Worm (Caenorhabditis elegans) whole organism, L1 larva: ENCODE results near the gene Y116A8A.6.
"Not testable (repeated sequence)": the region's sequence is repeated elsewhere in the genome, so short reads cannot be mapped to it uniquely, and the experiment has no call there.

Experiments used
- C04F5.9 ChIP-seq: sonication (generic microtip); optimal IDR thresholded peaks from 2 replicates; lab custom pipeline; 2016; ENCODE audit warnings: missing genetic modification characterization, missing compliant biosample characterization
- C16A3.4 ChIP-seq: fragments of 150-350 bp; optimal IDR thresholded peaks from 2 replicates; lab custom pipeline; 2014; ENCODE audit warnings: missing biosample characterization, missing genetic modification characterization
- C34B4.2 ChIP-seq: sonication (generic microtip); optimal IDR thresholded peaks from 2 replicates; lab custom pipeline; 2017; ENCODE audit warnings: mild to moderate bottlenecking, missing genetic modification characterization, missing compliant biosample characterization
- Y116A8C.19 ChIP-seq: sonication (generic microtip); optimal IDR thresholded peaks from 2 replicates; lab custom pipeline; 2016; ENCODE audit warnings: missing compliant biosample characterization, missing genetic modification characterization, borderline replicate concordance
- aha-1 ChIP-seq: fragments of 150-350 bp; optimal IDR thresholded peaks from 2 replicates; lab custom pipeline; 2014; ENCODE audit warnings: missing biosample characterization, missing genetic modification characterization
- alr-1 ChIP-seq: fragments of 200-800 bp; sonication (Bioruptor generic); optimal IDR thresholded peaks from 2 replicates; lab custom pipeline; 2018; ENCODE audit warnings: borderline replicate concordance, mild to moderate bottlenecking, missing genetic modification characterization, missing compliant biosample characterization
- blmp-1 ChIP-seq: fragments of 150-350 bp; optimal IDR thresholded peaks from 2 replicates; lab custom pipeline; 2014; ENCODE audit warnings: missing biosample characterization, missing genetic modification characterization
- ceh-82 ChIP-seq, 3 experiments: fragments of 150-350 bp in 1 of 3; sonication (generic microtip) in 2 of 3; optimal IDR thresholded peaks; 2 replicates each; lab custom pipeline; 2014 to 2017; ENCODE audit warnings: missing biosample characterization in 3 of 3, missing genetic modification characterization in 3 of 3
- efl-1 ChIP-seq, 4 experiments: fragments of 150-350 bp; optimal IDR thresholded peaks in 3 of 4; peaks in 1 of 4; 1 replicate in 1 of 4; 2 replicates in 3 of 4; lab custom pipeline; 2014; ENCODE audit warnings: missing biosample characterization in 2 of 4, missing genetic modification characterization in 2 of 4, missing genetic modification reagents in 2 of 4
- efl-3 ChIP-seq: fragments of 200-800 bp; sonication (Bioruptor generic); optimal IDR thresholded peaks from 2 replicates; lab custom pipeline; 2018; ENCODE audit warnings: mild to moderate bottlenecking, missing genetic modification characterization, missing compliant biosample characterization
- egl-13 ChIP-seq: sonication (generic microtip); optimal IDR thresholded peaks from 2 replicates; lab custom pipeline; 2016; ENCODE audit warnings: missing genotype, missing genetic modification reagents, missing genetic modification characterization, missing compliant biosample characterization
- ets-5 ChIP-seq: fragments of 200-800 bp; sonication (Bioruptor generic); IDR thresholded peaks from 2 replicates; pipeline ENCODE4 v1.3.6; 2022; ENCODE audit warnings: missing genetic modification characterization, missing compliant biosample characterization
- fkh-4 ChIP-seq: sonication (generic microtip); optimal IDR thresholded peaks from 2 replicates; lab custom pipeline; 2016; ENCODE audit warnings: missing compliant biosample characterization, missing genetic modification characterization, borderline replicate concordance
- fkh-8 ChIP-seq: sonication (generic microtip); optimal IDR thresholded peaks from 2 replicates; lab custom pipeline; 2016; ENCODE audit warnings: mild to moderate bottlenecking, missing genetic modification characterization, missing compliant biosample characterization
- grh-1 ChIP-seq: fragments of 200-800 bp; sonication (Bioruptor generic); IDR thresholded peaks from 2 replicates; pipeline ENCODE4 v1.3.6; 2022; ENCODE audit warnings: missing genetic modification reagents, missing genetic modification characterization, missing compliant biosample characterization
- jun-1 ChIP-seq: fragments of 150-350 bp; optimal IDR thresholded peaks from 2 replicates; lab custom pipeline; 2014; ENCODE audit warnings: missing biosample characterization, missing genetic modification reagents, missing genetic modification characterization
- lin-35 ChIP-seq, 2 experiments: fragments of 150-350 bp; optimal IDR thresholded peaks; 2 replicates each; lab custom pipeline; 2014; ENCODE audit warnings: missing biosample characterization in 2 of 2, missing genetic modification characterization in 2 of 2, missing genetic modification reagents in 2 of 2
- lin-39 ChIP-seq: fragments of 150-350 bp; optimal IDR thresholded peaks from 2 replicates; lab custom pipeline; 2014; ENCODE audit warnings: missing biosample characterization, missing genetic modification reagents, missing genetic modification characterization
- lsy-2 ChIP-seq, 2 experiments: fragments of 150-350 bp; optimal IDR thresholded peaks; 2 replicates each; lab custom pipeline; 2014; ENCODE audit warnings: missing biosample characterization in 2 of 2, missing genetic modification characterization in 2 of 2
- mdl-1 ChIP-seq, 2 experiments: fragments of 150-350 bp; optimal IDR thresholded peaks; 2 replicates each; lab custom pipeline; 2014 to 2017; ENCODE audit warnings: missing biosample characterization in 2 of 2, missing genetic modification characterization in 2 of 2, inconsistent platforms in 1 of 2
- mep-1 ChIP-seq: fragments of 150-350 bp; optimal IDR thresholded peaks from 2 replicates; lab custom pipeline; 2014; ENCODE audit warnings: missing biosample characterization, missing genetic modification characterization
- nhr-19 ChIP-seq: fragments of 200-800 bp; sonication (Bioruptor generic); conservative IDR thresholded peaks from 2 replicates; pipeline ENCODE4 v1.3.6; 2022; ENCODE audit warnings: missing genetic modification characterization, missing compliant biosample characterization
- nhr-47 ChIP-seq: sonication (generic microtip); optimal IDR thresholded peaks from 2 replicates; lab custom pipeline; 2016; ENCODE audit warnings: mild to moderate bottlenecking, missing genetic modification characterization, moderate library complexity, missing compliant biosample characterization
- nhr-71 ChIP-seq: sonication (generic microtip); optimal IDR thresholded peaks from 2 replicates; lab custom pipeline; 2016; ENCODE audit warnings: mild to moderate bottlenecking, missing genetic modification characterization, moderate library complexity, missing compliant biosample characterization
- nhr-76 ChIP-seq: sonication (generic microtip); optimal IDR thresholded peaks from 2 replicates; lab custom pipeline; 2017; ENCODE audit warnings: missing biosample characterization, missing genetic modification characterization
- nhr-84 ChIP-seq: sonication (generic microtip); optimal IDR thresholded peaks from 2 replicates; lab custom pipeline; 2017; ENCODE audit warnings: missing biosample characterization, missing genetic modification characterization
- nhr-85 ChIP-seq: sonication (generic microtip); peaks from one replicate; lab custom pipeline; 2016; ENCODE audit warnings: missing genetic modification characterization, inconsistent platforms, missing compliant biosample characterization
- pag-3 ChIP-seq: sonication (generic microtip); optimal IDR thresholded peaks from 2 replicates; lab custom pipeline; 2017; ENCODE audit warnings: missing genetic modification characterization, mild to moderate bottlenecking, missing compliant biosample characterization, antibody characterized with exemption, borderline replicate concordance; ENCODE audit not compliant: insufficient read depth
- snu-23 ChIP-seq: sonication (generic microtip); optimal IDR thresholded peaks from 2 replicates; lab custom pipeline; 2016; ENCODE audit warnings: missing genetic modification characterization, missing compliant biosample characterization
- sptf-1 ChIP-seq: fragments of 150-350 bp; optimal IDR thresholded peaks from 2 replicates; lab custom pipeline; 2014; ENCODE audit warnings: missing biosample characterization, missing genetic modification characterization
- sup-37 ChIP-seq: fragments of 200-800 bp; sonication (Bioruptor generic); optimal IDR thresholded peaks from 2 replicates; lab custom pipeline; 2018; ENCODE audit warnings: mild to moderate bottlenecking, missing genetic modification characterization, missing compliant biosample characterization
- unc-130 ChIP-seq: fragments of 150-350 bp; optimal IDR thresholded peaks from 2 replicates; lab custom pipeline; 2017; ENCODE audit warnings: missing biosample characterization, missing genetic modification characterization, inconsistent platforms
- unc-30 ChIP-seq: sonication (generic microtip); optimal IDR thresholded peaks from 2 replicates; lab custom pipeline; 2017; ENCODE audit warnings: missing biosample characterization, missing genetic modification characterization
- unc-86 ChIP-seq: sonication (generic microtip); optimal IDR thresholded peaks from 2 replicates; lab custom pipeline; 2016; ENCODE audit warnings: missing genetic modification characterization, missing compliant biosample characterization
- vab-15 ChIP-seq: sonication (generic microtip); optimal IDR thresholded peaks from 2 replicates; lab custom pipeline; 2017; ENCODE audit warnings: missing genotype, mild to moderate bottlenecking, missing genetic modification characterization, missing compliant biosample characterization
- ztf-11 ChIP-seq, 2 experiments: sonication (generic microtip); optimal IDR thresholded peaks; 2 replicates each; lab custom pipeline; 2016 to 2017; ENCODE audit warnings: missing genetic modification characterization in 2 of 2, missing biosample characterization in 1 of 2, missing compliant biosample characterization in 1 of 2

Y116A8A.6 gene

DNA sequence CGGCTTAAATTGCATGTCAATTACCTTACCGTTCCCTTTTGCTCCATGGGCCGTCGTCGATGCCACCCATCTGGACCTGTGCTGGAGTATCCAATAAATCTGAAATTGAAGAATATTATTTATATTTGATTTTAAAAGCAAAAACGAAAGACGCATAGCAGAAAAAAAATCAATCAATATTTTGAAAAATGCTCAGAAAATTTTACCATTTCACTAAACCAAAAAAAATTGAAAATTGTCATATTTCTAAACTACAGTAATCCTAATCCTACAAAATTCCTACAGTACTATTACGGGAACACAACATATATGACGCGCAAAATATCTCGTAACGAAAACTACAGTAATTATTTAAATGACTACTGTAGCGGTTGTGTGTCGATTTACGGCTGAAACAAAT is 14.3 kb upstream of the Y116A8A.6 start, which contains the start of gene Y116A8A.150:
Gene Y116A8A.150 (minus strand): TSS at position 101 of the 400 bp plus-strand sequence.
- not testable (repeated sequence) for TF ChIP-seq grh-1; jun-1 (tag; lab: Kevin White, UChicago); sptf-1

DNA sequence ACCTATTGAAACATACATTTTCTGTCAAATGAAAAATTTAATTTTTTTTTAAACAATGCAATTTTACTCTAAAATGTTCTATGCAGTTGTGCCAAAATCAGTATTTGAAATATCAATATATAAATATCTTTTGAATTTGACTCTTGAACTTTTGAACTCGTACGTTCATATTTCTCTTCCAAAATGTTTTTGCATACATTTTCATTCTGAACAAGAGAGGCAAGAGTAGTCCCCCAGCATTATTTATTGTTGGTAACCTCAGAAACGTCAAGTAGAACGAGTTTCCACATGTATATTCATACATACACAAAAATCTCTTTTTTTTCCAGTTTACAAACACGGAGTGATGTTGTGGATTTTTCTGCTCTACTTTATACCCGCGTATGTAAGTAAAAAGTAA is 2.8 kb upstream of the Y116A8A.6 start, which contains the start of gene clec-194:
Gene clec-194 (plus strand): TSS at position 301 of the 400 bp plus-strand sequence.
- TF ChIP-seq egl-13 = no peak
- no peak for TF ChIP-seq blmp-1 (tag; lab: Kevin White, UChicago)
- no peak for TF ChIP-seq ztf-11 (tag; optimal IDR thresholded peaks at IDR 0.05; lab: Kevin White, UChicago)
- TF ChIP-seq Y116A8C.19 (tag; lab: Kevin White, UChicago) = no peak
- no peak for TF ChIP-seq nhr-84 (tag; lab: Kevin White, UChicago)
- no peak for TF ChIP-seq efl-1 (optimal IDR thresholded peaks at IDR 0.05; lab: Kevin White, UChicago)
- TF ChIP-seq efl-1 (GFP tag; optimal IDR thresholded peaks at IDR 0.05 in 1 of 2; lab: Kevin White, UChicago) = no peak
- TF ChIP-seq ceh-82 (tag; optimal IDR thresholded peaks at IDR 0.05; lab: Kevin White, UChicago) = no peak
- TF ChIP-seq unc-30 (tag; lab: Kevin White, UChicago) = no peak
- no peak for TF ChIP-seq nhr-76 (tag; lab: Kevin White, UChicago)
- TF ChIP-seq fkh-8 (tag; lab: Kevin White, UChicago) = no peak
- TF ChIP-seq mep-1 (tag; lab: Kevin White, UChicago) = no peak
- TF ChIP-seq, all 84 proteins: peak for 0

DNA sequence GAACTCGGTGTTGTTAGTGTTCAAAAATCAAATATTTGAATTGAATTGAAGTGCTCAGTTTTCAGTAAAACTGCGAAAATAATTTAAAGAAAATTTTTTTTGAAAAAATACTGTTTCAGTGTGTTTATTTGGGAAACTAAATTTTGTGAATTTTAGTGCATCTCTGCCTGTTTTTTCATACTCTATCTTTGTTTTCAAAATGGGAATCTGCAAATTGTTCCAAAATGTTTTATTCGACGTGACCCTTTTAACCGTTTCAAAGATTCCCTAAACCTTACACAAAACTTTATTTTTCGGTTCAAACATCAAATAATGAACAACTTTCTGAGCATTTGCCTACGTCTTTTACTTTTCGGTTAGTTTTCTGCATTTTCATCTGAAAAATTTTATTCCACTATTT is 1.3 kb upstream of the Y116A8A.6 start, which contains the start of gene Y116A8A.7:
Gene Y116A8A.7 (plus strand): TSS at position 301 of the 400 bp plus-strand sequence.
- TF ChIP-seq jun-1 (tag; lab: Kevin White, UChicago) = no peak
- TF ChIP-seq efl-1 (optimal IDR thresholded peaks at IDR 0.05; lab: Kevin White, UChicago) = no peak
- peak in 1 of 2 experiments; percentile 57 for TF ChIP-seq efl-1 (GFP tag; optimal IDR thresholded peaks at IDR 0.05 in 1 of 2; lab: Kevin White, UChicago)
- TF ChIP-seq alr-1 (tag; lab: Kevin White, UChicago) = no peak

DNA sequence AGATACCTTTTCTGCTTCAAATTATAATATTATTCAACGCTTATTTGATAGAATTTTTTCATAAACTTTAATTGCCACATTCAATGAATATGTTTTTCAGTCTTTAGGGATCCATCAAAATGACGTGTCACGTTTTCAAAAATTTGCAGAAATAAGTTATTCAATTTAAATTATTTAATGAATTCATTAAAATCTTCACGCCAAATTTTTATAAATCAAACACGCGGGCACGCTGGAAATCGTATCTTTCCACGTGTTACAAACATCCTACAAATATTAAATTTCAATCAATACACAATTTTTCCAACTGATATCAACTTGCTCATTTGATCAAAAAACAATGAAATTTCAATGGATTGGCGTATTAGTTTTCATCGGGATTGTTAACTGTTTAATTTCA is 6.1 kb downstream of the Y116A8A.6 start, which contains the start of gene Y116A8A.4:
Gene Y116A8A.4 (plus strand): TSS at position 301 of the 400 bp plus-strand sequence.
- no peak for TF ChIP-seq alr-1 (tag; lab: Kevin White, UChicago)
- no peak for TF ChIP-seq mdl-1 (tag; optimal IDR thresholded peaks at IDR 0.05; lab: Kevin White, UChicago)
- TF ChIP-seq fkh-4 (tag; lab: Kevin White, UChicago) = no peak

DNA sequence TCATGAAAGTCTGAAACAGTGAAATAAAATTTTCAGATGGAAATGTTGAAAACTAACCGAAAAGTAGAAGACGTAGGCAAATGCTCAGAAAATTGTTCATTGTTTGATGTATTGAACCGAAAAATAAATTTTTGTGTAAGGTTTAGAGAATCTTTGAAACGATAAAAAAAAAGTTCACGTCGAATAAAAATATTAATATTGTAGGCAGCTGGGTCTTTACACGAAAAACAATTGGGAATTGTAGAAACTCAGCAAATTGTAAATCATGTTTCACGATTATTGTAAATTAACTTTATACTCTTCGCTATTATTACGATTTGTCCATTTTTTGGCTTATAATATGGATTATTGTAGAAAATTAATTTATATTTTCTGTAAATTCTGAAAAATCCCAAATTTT is 14.8 kb downstream of the Y116A8A.6 start, which contains the start of gene Y116A8A.2:
Gene Y116A8A.2 (minus strand): TSS at position 101 of the 400 bp plus-strand sequence.
- TF ChIP-seq C04F5.9 (tag; lab: Kevin White, UChicago) (no peak), snu-23 (no peak), mdl-1 (tag; optimal IDR thresholded peaks at IDR 0.05; lab: Kevin White, UChicago) (no peak), Y116A8C.19 (tag; lab: Kevin White, UChicago) (no peak)

DNA sequence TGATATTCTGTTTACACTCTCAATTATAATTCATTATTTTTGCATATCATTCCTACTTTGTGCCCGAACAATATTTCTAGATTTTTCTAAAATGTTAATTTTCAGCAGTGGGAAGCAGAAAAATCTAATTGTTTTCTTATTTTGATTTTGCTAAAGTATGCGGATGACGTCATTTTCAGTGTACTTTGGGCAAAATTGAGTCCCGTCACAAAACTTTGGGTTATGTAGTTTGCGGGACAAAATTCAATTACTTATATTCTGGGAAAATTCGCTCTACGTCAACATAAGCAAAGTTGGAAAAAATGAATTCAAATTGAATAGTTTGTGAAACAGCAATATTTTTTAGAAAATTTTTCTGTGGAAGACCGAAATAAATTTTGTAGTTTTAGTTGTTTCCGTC is 16.5 kb downstream of the Y116A8A.6 start:
- TF ChIP-seq efl-3 (GFP tag; lab: Kevin White, UChicago) (no peak), lin-39 (tag; lab: Kevin White, UChicago) (no peak), nhr-85 (tag; lab: Kevin White, UChicago) (no peak), lin-35 (GFP tag; optimal IDR thresholded peaks at IDR 0.05; lab: Kevin White, UChicago) (no peak), lsy-2 (tag; optimal IDR thresholded peaks at IDR 0.05; lab: Kevin White, UChicago) (no peak), C34B4.2 (tag; lab: Kevin White, UChicago) (no peak), nhr-19 (GFP tag; lab: Robert Waterston, UW) (no peak), efl-1 (optimal IDR thresholded peaks at IDR 0.05; lab: Kevin White, UChicago) (no peak), efl-1 (GFP tag; optimal IDR thresholded peaks at IDR 0.05 in 1 of 2; lab: Kevin White, UChicago) (peak in 1 of 2 experiments; percentile 7), nhr-71 (tag; lab: Kevin White, UChicago) (peak; percentile 32), ets-5 (GFP tag; lab: Robert Waterston, UW) (no peak), sup-37 (GFP tag; lab: Kevin White, UChicago) (no peak), aha-1 (tag; lab: Kevin White, UChicago) (no peak), vab-15 (tag; lab: Kevin White, UChicago) (no peak), unc-86 (tag; lab: Kevin White, UChicago) (no peak), nhr-47 (tag; lab: Kevin White, UChicago) (peak; percentile 5), C16A3.4 (tag; lab: Kevin White, UChicago) (no peak), pag-3 (tag; lab: Kevin White, UChicago) (no peak), alr-1 (tag; lab: Kevin White, UChicago) (no peak), unc-130 (tag; lab: Kevin White, UChicago) (no peak)
